5 fruit fly cellular contexts compared by ENCODE assay signal in genomic region chr2L:1649244-1649827, dm6.
TF ChIP-seq lines count a peak whose summit lies in the region.

No protein-coding gene starts in this region.

- TF ChIP-seq CTCF in whole organism, embryonic (GFP tag; optimal IDR thresholded peaks at IDR 0.05; lab: Kevin White, UChicago), result peak; percentile 59

TF ChIP-seq in whole organism, adult, 20 proteins besides CTCF, POLR2A, EP300 and RAD21 (continues in another document):
- TF ChIP-seq kay (GFP tag; lab: Kevin White, UChicago; ENCODE audit: borderline replicate concordance) (no peak), cnc (optimal IDR thresholded peaks at IDR 0.05; lab: Kevin White, UChicago) (no peak), CG12768 (GFP tag; optimal IDR thresholded peaks at IDR 0.05; lab: Kevin White, UChicago) (peak; percentile 21), bab1 (GFP tag; optimal IDR thresholded peaks at IDR 0.05; lab: Kevin White, UChicago) (no peak), CG7101 (tag; optimal IDR thresholded peaks at IDR 0.05; lab: Kevin White, UChicago) (peak; percentile 44), CG1620 (GFP tag; optimal IDR thresholded peaks at IDR 0.05; lab: Kevin White, UChicago) (peak; percentile 1), CG33017 (tag; optimal IDR thresholded peaks at IDR 0.05; lab: Kevin White, UChicago) (peak; percentile 35), CG14711 (tag; optimal IDR thresholded peaks at IDR 0.05; lab: Kevin White, UChicago) (peak; percentile 48), CG7045 (GFP tag; optimal IDR thresholded peaks at IDR 0.05; lab: Kevin White, UChicago) (peak; percentile 52), toe (GFP tag; optimal IDR thresholded peaks at IDR 0.05; lab: Kevin White, UChicago) (no peak), CG5204 (GFP tag; optimal IDR thresholded peaks at IDR 0.05; lab: Kevin White, UChicago) (no peak), Mnt (GFP tag; optimal IDR thresholded peaks at IDR 0.05; lab: Kevin White, UChicago) (no peak), CG11617 (GFP tag; optimal IDR thresholded peaks at IDR 0.05; lab: Kevin White, UChicago) (peak; percentile 21), Clk (GFP tag; optimal IDR thresholded peaks at IDR 0.05; lab: Kevin White, UChicago) (no peak), Hr96 (GFP tag; optimal IDR thresholded peaks at IDR 0.05; lab: Kevin White, UChicago) (no peak), ovo (GFP tag; optimal IDR thresholded peaks at IDR 0.05; lab: Kevin White, UChicago) (no peak), pad (GFP tag; optimal IDR thresholded peaks at IDR 0.05; lab: Kevin White, UChicago) (peak; percentile 56), tj (GFP tag; optimal IDR thresholded peaks at IDR 0.05; lab: Kevin White, UChicago) (no peak), cic (GFP tag; optimal IDR thresholded peaks at IDR 0.05; lab: Kevin White, UChicago) (no peak)

TF ChIP-seq in whole organism, embryonic, 481 proteins besides CTCF, POLR2A, EP300 and RAD21 (continues in another document):
- TF ChIP-seq al (GFP tag; IDR thresholded peaks at IDR 0.05; lab: Robert Waterston, UW) (peak; percentile 83), grn (GFP tag; optimal IDR thresholded peaks at IDR 0.05; lab: Kevin White, UChicago) (no peak), CG7271 (tag; optimal IDR thresholded peaks at IDR 0.05; lab: Kevin White, UChicago) (peak; percentile 22), CG10209 (GFP tag; optimal IDR thresholded peaks at IDR 0.05; lab: Kevin White, UChicago) (peak; percentile 91), Oaz (GFP tag; IDR thresholded peaks at IDR 0.05; lab: Robert Waterston, UW) (peak; percentile 83), Lpt (GFP tag; optimal IDR thresholded peaks at IDR 0.05; lab: Kevin White, UChicago) (no peak), toy (GFP tag; IDR thresholded peaks at IDR 0.05; lab: Robert Waterston, UW) (peak; percentile 50), Dek (tag; optimal IDR thresholded peaks at IDR 0.05; lab: Kevin White, UChicago) (peak; percentile 92), CG2120 (GFP tag; optimal IDR thresholded peaks at IDR 0.05; lab: Kevin White, UChicago) (peak; percentile 82), CG17912 (GFP tag; optimal IDR thresholded peaks at IDR 0.05; lab: Kevin White, UChicago) (peak; percentile 64), Eip74EF (GFP tag; optimal IDR thresholded peaks at IDR 0.05; lab: Kevin White, UChicago) (peak in 1 of 2 experiments; percentile 94), CG18619 (GFP tag; optimal IDR thresholded peaks at IDR 0.05; lab: Kevin White, UChicago) (peak; percentile 92), CG10959 (GFP tag; IDR thresholded peaks at IDR 0.05; lab: Robert Waterston, UW) (peak; percentile 42), CG17802 (tag; optimal IDR thresholded peaks at IDR 0.05; lab: Kevin White, UChicago) (peak; percentile 77), CG4854 (GFP tag; optimal IDR thresholded peaks at IDR 0.05; lab: Kevin White, UChicago) (peak; percentile 41), Ets97D (GFP tag; optimal IDR thresholded peaks at IDR 0.05; lab: Kevin White, UChicago) (no peak), Lhr (GFP tag; optimal IDR thresholded peaks at IDR 0.05; lab: Kevin White, UChicago) (peak; percentile 8), CG17385 (GFP tag; optimal IDR thresholded peaks at IDR 0.05; lab: Kevin White, UChicago) (peak; percentile 92), Bdp1 (GFP tag; optimal IDR thresholded peaks at IDR 0.05; lab: Kevin White, UChicago) (no peak)

TF ChIP-seq in whole organism, prepupa, 60 proteins besides CTCF, POLR2A, EP300 and RAD21 (continues in another document):
- TF ChIP-seq CG9139 (GFP tag; optimal IDR thresholded peaks at IDR 0.05; lab: Kevin White, UChicago), result no peak
- TF ChIP-seq fd85E (GFP tag; optimal IDR thresholded peaks at IDR 0.05; lab: Kevin White, UChicago), result no peak
- peak; percentile 43 for TF ChIP-seq Hr39 (GFP tag; optimal IDR thresholded peaks at IDR 0.05; lab: Kevin White, UChicago)
- peak; percentile 52 for TF ChIP-seq Ets21C (GFP tag; optimal IDR thresholded peaks at IDR 0.05; lab: Kevin White, UChicago)
- peak; percentile 61 for TF ChIP-seq CG10669 (GFP tag; optimal IDR thresholded peaks at IDR 0.05; lab: Kevin White, UChicago)
- no peak for TF ChIP-seq CG1621 (tag; optimal IDR thresholded peaks at IDR 0.05; lab: Kevin White, UChicago)
- TF ChIP-seq Ets96B (tag; optimal IDR thresholded peaks at IDR 0.05; lab: Kevin White, UChicago), result peak; percentile 33
- TF ChIP-seq CG6854 (GFP tag; optimal IDR thresholded peaks at IDR 0.05; lab: Kevin White, UChicago), result no peak
- peak; percentile 61; the same call in 1 of the 2 replicates for TF ChIP-seq CG11294 (GFP tag; IDR thresholded peaks at IDR 0.05; lab: Robert Waterston, UW)
- TF ChIP-seq CG6163 (GFP tag; IDR thresholded peaks at IDR 0.05; lab: Robert Waterston, UW), result peak; percentile 80
- TF ChIP-seq CG8632 (GFP tag; optimal IDR thresholded peaks at IDR 0.05; lab: Kevin White, UChicago), result peak; percentile 11
- no peak for TF ChIP-seq CG7368 (GFP tag; optimal IDR thresholded peaks at IDR 0.05; lab: Kevin White, UChicago)
- TF ChIP-seq achi (GFP tag; optimal IDR thresholded peaks at IDR 0.05; lab: Kevin White, UChicago), result peak; percentile 67
- peak; percentile 28 for TF ChIP-seq CG6808 (GFP tag; optimal IDR thresholded peaks at IDR 0.05; lab: Kevin White, UChicago)
- TF ChIP-seq Eip75B (GFP tag; optimal IDR thresholded peaks at IDR 0.05; lab: Kevin White, UChicago), result peak; percentile 56
- TF ChIP-seq CG3919 (GFP tag; optimal IDR thresholded peaks at IDR 0.05; lab: Kevin White, UChicago), result peak; percentile 67
- TF ChIP-seq Sox14 (GFP tag; optimal IDR thresholded peaks at IDR 0.05; lab: Kevin White, UChicago), result peak; percentile 31
- peak; percentile 35 for TF ChIP-seq topi (GFP tag; optimal IDR thresholded peaks at IDR 0.05; lab: Kevin White, UChicago)
- TF ChIP-seq CG6276 (GFP tag; optimal IDR thresholded peaks at IDR 0.05; lab: Kevin White, UChicago), result peak; percentile 28

TF ChIP-seq in whole organism, pupa, 21 proteins besides CTCF, POLR2A, EP300 and RAD21:
- TF ChIP-seq Ets98B (GFP tag; IDR thresholded peaks at IDR 0.05; lab: Robert Waterston, UW), result peak; percentile 57; the same call in 1 of the 2 replicates
- TF ChIP-seq CG10348 (GFP tag; IDR thresholded peaks at IDR 0.05; lab: Robert Waterston, UW), result peak; percentile 60
- peak; percentile 32; the same call in 1 of the 2 replicates for TF ChIP-seq rn (GFP tag; IDR thresholded peaks at IDR 0.05; lab: Robert Waterston, UW)
- TF ChIP-seq Pif1A (GFP tag; optimal IDR thresholded peaks at IDR 0.05; lab: Kevin White, UChicago), result no peak
- TF ChIP-seq CG13204 (GFP tag; optimal IDR thresholded peaks at IDR 0.05; lab: Kevin White, UChicago), result no peak
- no peak for TF ChIP-seq CG12605 (GFP tag; IDR thresholded peaks at IDR 0.05; lab: Robert Waterston, UW)
- peak; percentile 64 for TF ChIP-seq CG14655 (GFP tag; optimal IDR thresholded peaks at IDR 0.05; lab: Kevin White, UChicago)
- peak; percentile 66 for TF ChIP-seq CG8159 (tag; optimal IDR thresholded peaks at IDR 0.05; lab: Kevin White, UChicago)
- peak; percentile 48 for TF ChIP-seq Snoo (tag; optimal IDR thresholded peaks at IDR 0.05; lab: Kevin White, UChicago)
- no peak for TF ChIP-seq D1 (tag; optimal IDR thresholded peaks at IDR 0.05; lab: Kevin White, UChicago)
- TF ChIP-seq CG9948 (tag; optimal IDR thresholded peaks at IDR 0.05; lab: Kevin White, UChicago), result peak; percentile 39
- peak; percentile 74 for TF ChIP-seq CG32121 (GFP tag; IDR thresholded peaks at IDR 0.05; lab: Robert Waterston, UW)
- TF ChIP-seq CG4496 (GFP tag; IDR thresholded peaks at IDR 0.05; lab: Robert Waterston, UW), result peak; percentile 85
- no peak for TF ChIP-seq EcR (GFP tag; optimal IDR thresholded peaks at IDR 0.05; lab: Kevin White, UChicago)
- peak; percentile 35 for TF ChIP-seq CG15710 (tag; optimal IDR thresholded peaks at IDR 0.05; lab: Kevin White, UChicago)
- peak; percentile 33 for TF ChIP-seq Pif1B (GFP tag; optimal IDR thresholded peaks at IDR 0.05; lab: Kevin White, UChicago)
- peak; percentile 38 for TF ChIP-seq CG17806 (tag; optimal IDR thresholded peaks at IDR 0.05; lab: Kevin White, UChicago)
- TF ChIP-seq fd96Ca (GFP tag; IDR thresholded peaks at IDR 0.05; lab: Robert Waterston, UW), result peak; percentile 90
- peak; percentile 39 for TF ChIP-seq CG8301 (tag; optimal IDR thresholded peaks at IDR 0.05; lab: Kevin White, UChicago)
TF ChIP-seq in whole organism, pupa: peak in this region for 14.

TF ChIP-seq in whole organism, wandering third instar larva, 38 proteins besides CTCF, POLR2A, EP300 and RAD21 (continues in another document):
- TF ChIP-seq Mio (GFP tag; optimal IDR thresholded peaks at IDR 0.05; lab: Kevin White, UChicago) (no peak), usp (GFP tag; optimal IDR thresholded peaks at IDR 0.05; lab: Kevin White, UChicago) (no peak), Hnf4 (GFP tag; optimal IDR thresholded peaks at IDR 0.05; lab: Kevin White, UChicago) (peak; percentile 52), foxo (GFP tag; optimal IDR thresholded peaks at IDR 0.05; lab: Kevin White, UChicago) (peak in 1 of 2 experiments; percentile 83), CG9705 (GFP tag; optimal IDR thresholded peaks at IDR 0.05; lab: Kevin White, UChicago) (peak; percentile 11), br (GFP tag; optimal IDR thresholded peaks at IDR 0.05; lab: Kevin White, UChicago) (peak; percentile 69), CrebA (GFP tag; optimal IDR thresholded peaks at IDR 0.05; lab: Kevin White, UChicago; ENCODE audit: borderline replicate concordance) (peak; percentile 37), psq (GFP tag; optimal IDR thresholded peaks at IDR 0.05; lab: Kevin White, UChicago) (peak; percentile 83), OdsH (GFP tag; optimal IDR thresholded peaks at IDR 0.05; lab: Kevin White, UChicago) (peak; percentile 79), Sp1 (GFP tag; optimal IDR thresholded peaks at IDR 0.05; lab: Kevin White, UChicago) (peak; percentile 71), Jra (GFP tag; optimal IDR thresholded peaks at IDR 0.05; lab: Kevin White, UChicago) (no peak), h (GFP tag; optimal IDR thresholded peaks at IDR 0.05; lab: Kevin White, UChicago) (peak; percentile 77), N (GFP tag; optimal IDR thresholded peaks at IDR 0.05; lab: Kevin White, UChicago) (no peak), Abd-B (GFP tag; optimal IDR thresholded peaks at IDR 0.05; lab: Kevin White, UChicago) (no peak), tai (GFP tag; optimal IDR thresholded peaks at IDR 0.05; lab: Kevin White, UChicago) (peak; percentile 11), rgr (GFP tag; optimal IDR thresholded peaks at IDR 0.05; lab: Kevin White, UChicago) (peak; percentile 75), dl (GFP tag; optimal IDR thresholded peaks at IDR 0.05; lab: Kevin White, UChicago; ENCODE audit: insufficient read depth in 1 of 2, partially characterized antibody in 2 of 2) (no peak), sv (GFP tag; optimal IDR thresholded peaks at IDR 0.05; lab: Kevin White, UChicago) (peak; percentile 64), HLH106 (tag; optimal IDR thresholded peaks at IDR 0.05; lab: Kevin White, UChicago) (peak; percentile 88), Dfd (GFP tag; optimal IDR thresholded peaks at IDR 0.05; lab: Kevin White, UChicago) (no peak), Rel (GFP tag; optimal IDR thresholded peaks at IDR 0.05; lab: Kevin White, UChicago) (no peak), Rel (tag; optimal IDR thresholded peaks at IDR 0.05; lab: Kevin White, UChicago) (no peak), lola (GFP tag; optimal IDR thresholded peaks at IDR 0.05; lab: Kevin White, UChicago) (no peak), ey (GFP tag; optimal IDR thresholded peaks at IDR 0.05; lab: Kevin White, UChicago) (peak; percentile 26), fru (GFP tag; optimal IDR thresholded peaks at IDR 0.05; lab: Kevin White, UChicago) (peak; percentile 80)
